Worm (Caenorhabditis elegans): ENCODE measurements around the gene zgpa-1.

DNA sequence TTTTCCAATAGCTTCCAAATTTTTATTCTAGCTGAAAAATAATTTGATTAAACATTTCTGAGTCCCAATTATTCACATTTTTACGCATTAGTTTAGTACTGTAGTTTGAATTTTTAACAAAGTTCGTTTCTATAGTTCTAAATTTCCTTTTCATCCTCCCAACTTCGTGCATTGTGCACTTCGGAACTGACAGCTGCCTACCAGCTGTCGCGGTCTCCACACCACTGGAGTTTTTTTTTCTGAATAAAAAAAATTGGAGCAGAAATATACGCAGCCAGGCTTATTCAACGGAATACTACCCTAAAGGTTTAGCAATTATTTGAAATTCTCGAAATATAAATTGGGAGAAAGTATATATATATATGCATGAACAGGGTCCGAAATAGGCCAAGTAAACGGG is 36.6 kb upstream of the zgpa-1 start:
- TF ChIP-seq cog-1 (tag; optimal IDR thresholded peaks at IDR 0.05) (no peak), T22C8.4 (GFP tag; IDR thresholded peaks at IDR 0.05) (no peak), med-1 (GFP tag; optimal IDR thresholded peaks at IDR 0.05; ENCODE audit: insufficient read depth) (no peak), klf-2 (GFP tag; conservative IDR thresholded peaks at IDR 0.05) (no peak), ztf-23 (GFP tag; IDR thresholded peaks at IDR 0.05) (no peak), ref-1 (GFP tag; conservative IDR thresholded peaks at IDR 0.05) (no peak)
